Fruit fly (Drosophila melanogaster) whole organism, prepupa: ENCODE measurements around the gene Pfas.

Experiments
- Blimp-1 ChIP-seq: fragments of 200-800 bp; sonication (Bioruptor generic); optimal IDR thresholded peaks from 3 replicates; lab custom pipeline; 2017; ENCODE audit warnings: missing biosample characterization, missing genetic modification characterization, mild to moderate bottlenecking, moderate library complexity, missing genetic modification reagents
- CG10631 ChIP-seq: fragments of 200-800 bp; sonication (Bioruptor generic); optimal IDR thresholded peaks from 2 replicates; lab custom pipeline; 2016; ENCODE audit warnings: missing biosample characterization, missing genetic modification characterization
- CG10669 ChIP-seq: fragments of 200-800 bp; sonication (Bioruptor generic); optimal IDR thresholded peaks from 3 replicates; lab custom pipeline; 2018; ENCODE audit warnings: missing biosample characterization, mild to moderate bottlenecking, missing genetic modification characterization, moderate library complexity
- CG11294 ChIP-seq: fragments of 200-800 bp; sonication (Bioruptor generic); IDR thresholded peaks from 2 replicates; pipeline ENCODE4 v1.3.6; 2022; ENCODE audit warnings: missing biosample characterization, missing genetic modification characterization
- CG11762 ChIP-seq: fragments of 200-800 bp; sonication (Bioruptor generic); optimal IDR thresholded peaks from 3 replicates; lab custom pipeline; 2016; ENCODE audit warnings: missing biosample characterization, missing genetic modification characterization; ENCODE audit not compliant: insufficient read depth
- CG11902 ChIP-seq: fragments of 200-800 bp; sonication (Bioruptor generic); optimal IDR thresholded peaks from 3 replicates; lab custom pipeline; 2016; ENCODE audit warnings: missing biosample characterization, missing genetic modification characterization
- CG1621 ChIP-seq: fragments of 200-800 bp; sonication (Bioruptor generic); optimal IDR thresholded peaks from 3 replicates; lab custom pipeline; 2018; ENCODE audit warnings: missing biosample characterization, mild to moderate bottlenecking, missing genetic modification characterization
- CG16779 ChIP-seq: fragments of 200-800 bp; sonication (Bioruptor generic); optimal IDR thresholded peaks from 3 replicates; lab custom pipeline; 2017; ENCODE audit warnings: missing biosample characterization, mild to moderate bottlenecking, missing genetic modification characterization
- CG3032 ChIP-seq: fragments of 200-800 bp; optimal IDR thresholded peaks from 2 replicates; lab custom pipeline; 2019; ENCODE audit warnings: missing biosample characterization, mild to moderate bottlenecking, missing genetic modification characterization, moderate library complexity
- CG31627 ChIP-seq: fragments of 200-800 bp; sonication (Bioruptor generic); optimal IDR thresholded peaks from 3 replicates; lab custom pipeline; 2016; ENCODE audit warnings: missing biosample characterization, missing genetic modification characterization
- CG32006 ChIP-seq: fragments of 200-800 bp; sonication (Bioruptor generic); optimal IDR thresholded peaks from 3 replicates; lab custom pipeline; 2017; ENCODE audit warnings: missing biosample characterization, mild to moderate bottlenecking, missing genetic modification characterization
- CG34406 ChIP-seq: fragments of 200-800 bp; sonication (Bioruptor generic); optimal IDR thresholded peaks from 3 replicates; lab custom pipeline; 2016; ENCODE audit warnings: missing biosample characterization, missing genetic modification characterization
- CG3919 ChIP-seq: fragments of 200-800 bp; sonication (Bioruptor generic); optimal IDR thresholded peaks from 3 replicates; lab custom pipeline; 2016; ENCODE audit warnings: missing biosample characterization, missing genetic modification characterization
- CG6276 ChIP-seq: fragments of 200-800 bp; sonication (Bioruptor generic); optimal IDR thresholded peaks from 2 replicates; lab custom pipeline; 2017; ENCODE audit warnings: missing biosample characterization, mild to moderate bottlenecking, missing genetic modification characterization
- CG6792 ChIP-seq: fragments of 200-800 bp; sonication (Bioruptor generic); optimal IDR thresholded peaks from 3 replicates; lab custom pipeline; 2016; ENCODE audit warnings: missing biosample characterization, missing genetic modification characterization
- CG6808 ChIP-seq: fragments of 200-800 bp; sonication (Bioruptor generic); optimal IDR thresholded peaks from 3 replicates; lab custom pipeline; 2017; ENCODE audit warnings: missing biosample characterization, missing genetic modification characterization, mild to moderate bottlenecking, moderate library complexity, missing genetic modification reagents
- CG6854 ChIP-seq: fragments of 200-800 bp; sonication (Bioruptor generic); optimal IDR thresholded peaks from 2 replicates; lab custom pipeline; 2017; ENCODE audit warnings: missing biosample characterization, mild to moderate bottlenecking, missing genetic modification characterization
- CG7368 ChIP-seq: fragments of 200-800 bp; sonication (Bioruptor generic); optimal IDR thresholded peaks from 3 replicates; lab custom pipeline; 2016; ENCODE audit warnings: missing biosample characterization, missing genetic modification characterization
- CG8632 ChIP-seq: fragments of 200-800 bp; sonication (Bioruptor generic); optimal IDR thresholded peaks from 3 replicates; lab custom pipeline; 2016; ENCODE audit warnings: missing biosample characterization, missing genetic modification characterization
- CG9139 ChIP-seq: fragments of 200-800 bp; sonication (Bioruptor generic); optimal IDR thresholded peaks from 3 replicates; lab custom pipeline; 2017; ENCODE audit warnings: missing biosample characterization, mild to moderate bottlenecking, missing genetic modification characterization
- Eip75B ChIP-seq: fragments of 200-800 bp; sonication (Bioruptor generic); optimal IDR thresholded peaks from 3 replicates; lab custom pipeline; 2016; ENCODE audit warnings: missing biosample characterization, missing genetic modification characterization
- Eip78C ChIP-seq: fragments of 200-800 bp; sonication (Bioruptor generic); peaks from one replicate; lab custom pipeline; 2016; ENCODE audit warnings: missing biosample characterization, missing genetic modification characterization
- Ets21C ChIP-seq: fragments of 200-800 bp; sonication (Bioruptor generic); optimal IDR thresholded peaks from 3 replicates; lab custom pipeline; 2016; ENCODE audit warnings: missing biosample characterization, missing genetic modification characterization
- Ets96B ChIP-seq: fragments of 200-800 bp; optimal IDR thresholded peaks from 2 replicates; lab custom pipeline; 2019; ENCODE audit warnings: missing biosample characterization, mild to moderate bottlenecking, missing genetic modification characterization, moderate library complexity
- Gug ChIP-seq: fragments of 200-800 bp; sonication (Bioruptor generic); IDR thresholded peaks from 2 replicates; pipeline ENCODE4 v1.3.6; 2022; ENCODE audit warnings: missing biosample characterization, missing genetic modification characterization
- Hr39 ChIP-seq: fragments of 200-800 bp; sonication (Bioruptor generic); optimal IDR thresholded peaks from 2 replicates; lab custom pipeline; 2016; ENCODE audit warnings: missing biosample characterization, missing genetic modification characterization
- Hr4 ChIP-seq: fragments of 200-800 bp; sonication (Bioruptor generic); optimal IDR thresholded peaks from 3 replicates; lab custom pipeline; 2016; ENCODE audit warnings: missing biosample characterization, missing genetic modification characterization
- Lpt ChIP-seq: fragments of 200-800 bp; sonication (Bioruptor generic); optimal IDR thresholded peaks from 3 replicates; lab custom pipeline; 2016; ENCODE audit warnings: missing biosample characterization, missing genetic modification characterization
- OdsH ChIP-seq: fragments of 200-800 bp; sonication (Bioruptor generic); optimal IDR thresholded peaks from 3 replicates; lab custom pipeline; 2016; ENCODE audit warnings: missing biosample characterization, missing genetic modification characterization
- Smox ChIP-seq: fragments of 200-800 bp; sonication (Bioruptor generic); optimal IDR thresholded peaks from 3 replicates; lab custom pipeline; 2016; ENCODE audit warnings: missing biosample characterization, missing genetic modification characterization
- Sox102F ChIP-seq: fragments of 200-800 bp; sonication (Bioruptor generic); optimal IDR thresholded peaks from 2 replicates; lab custom pipeline; 2016; ENCODE audit warnings: missing biosample characterization, mild to moderate bottlenecking, missing genetic modification characterization
- Sox14 ChIP-seq: fragments of 200-800 bp; sonication (Bioruptor generic); optimal IDR thresholded peaks from 3 replicates; lab custom pipeline; 2016; ENCODE audit warnings: missing biosample characterization, missing genetic modification characterization
- Sox15 ChIP-seq: fragments of 200-800 bp; sonication (Bioruptor generic); optimal IDR thresholded peaks from 3 replicates; lab custom pipeline; 2016; ENCODE audit warnings: missing biosample characterization, missing genetic modification characterization
- achi ChIP-seq: fragments of 200-800 bp; sonication (Bioruptor generic); optimal IDR thresholded peaks from 3 replicates; lab custom pipeline; 2016; ENCODE audit warnings: missing biosample characterization, missing genetic modification characterization
- acj6 ChIP-seq: fragments of 200-800 bp; sonication (Bioruptor generic); optimal IDR thresholded peaks from 3 replicates; lab custom pipeline; 2016; ENCODE audit warnings: missing biosample characterization, missing genetic modification characterization
- cyc ChIP-seq: fragments of 200-800 bp; sonication (Bioruptor generic); optimal IDR thresholded peaks from 3 replicates; lab custom pipeline; 2016; ENCODE audit warnings: missing biosample characterization, missing genetic modification characterization
- eg ChIP-seq: fragments of 200-800 bp; sonication (Bioruptor generic); IDR thresholded peaks from 3 replicates; pipeline ENCODE4 v1.3.6; 2022; ENCODE audit warnings: missing biosample characterization, missing genetic modification characterization
- esn ChIP-seq: fragments of 200-800 bp; sonication (Bioruptor generic); optimal IDR thresholded peaks from 2 replicates; lab custom pipeline; 2016; ENCODE audit warnings: missing biosample characterization, mild to moderate bottlenecking, missing genetic modification characterization, moderate library complexity
- fd59A ChIP-seq: fragments of 200-800 bp; sonication (Bioruptor generic); optimal IDR thresholded peaks from 2 replicates; lab custom pipeline; 2017; ENCODE audit warnings: missing biosample characterization, mild to moderate bottlenecking, missing genetic modification characterization, missing genetic modification reagents
- fd85E ChIP-seq: fragments of 200-800 bp; sonication (Bioruptor generic); optimal IDR thresholded peaks from 3 replicates; lab custom pipeline; 2016; ENCODE audit warnings: missing biosample characterization, missing genetic modification characterization
- fkh ChIP-seq: fragments of 200-800 bp; sonication (Bioruptor generic); optimal IDR thresholded peaks from 3 replicates; lab custom pipeline; 2017; ENCODE audit warnings: missing biosample characterization, mild to moderate bottlenecking, missing genetic modification characterization, moderate library complexity
- net ChIP-seq: fragments of 200-800 bp; sonication (Bioruptor generic); optimal IDR thresholded peaks from 3 replicates; lab custom pipeline; 2016; ENCODE audit warnings: missing biosample characterization, missing genetic modification characterization
- salr ChIP-seq, 2 experiments: fragments of 200-800 bp; sonication (Bioruptor generic); optimal IDR thresholded peaks; 3 replicates each; lab custom pipeline; 2016 to 2018; ENCODE audit warnings: missing biosample characterization in 2 of 2, missing genetic modification characterization in 2 of 2, mild to moderate bottlenecking in 1 of 2
- topi ChIP-seq: fragments of 200-800 bp; sonication (Bioruptor generic); optimal IDR thresholded peaks from 3 replicates; lab custom pipeline; 2016; ENCODE audit warnings: missing biosample characterization, missing genetic modification characterization
- vri ChIP-seq: fragments of 200-800 bp; sonication (Bioruptor generic); optimal IDR thresholded peaks from 3 replicates; lab custom pipeline; 2016; ENCODE audit warnings: missing biosample characterization, mild to moderate bottlenecking, missing genetic modification characterization

Gene Pfas

DNA sequence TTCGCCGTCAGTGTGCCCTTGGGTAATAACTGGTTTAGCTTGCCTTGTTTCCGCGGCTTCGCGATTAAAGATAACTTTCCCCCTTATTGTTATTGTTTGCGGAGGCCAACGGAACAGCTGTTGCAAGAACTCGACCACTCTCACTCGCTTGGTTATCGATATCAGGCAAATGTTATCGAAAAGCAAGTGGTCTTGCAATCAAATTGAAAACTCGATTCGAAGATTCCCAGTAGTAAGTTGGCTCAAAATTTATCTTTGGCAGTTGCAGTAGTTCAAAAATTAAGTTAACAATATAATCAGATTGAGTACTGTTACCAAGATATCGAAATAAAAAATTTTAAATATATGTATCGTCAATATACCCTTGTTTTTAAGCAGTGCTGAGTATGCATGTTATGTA is 20.0 kb upstream of the Pfas start, which contains the start of the genes Fbw5 and CG9147 (continued):
- peak; percentile 100 for TF ChIP-seq cyc (GFP tag; lab: Kevin White, UChicago)
- peak; percentile 96 for TF ChIP-seq fkh (GFP tag; lab: Kevin White, UChicago)
- TF ChIP-seq CG9139 (GFP tag; lab: Kevin White, UChicago): peak; percentile 99
- peak; percentile 99 for TF ChIP-seq Blimp-1 (GFP tag; lab: Kevin White, UChicago)
- TF ChIP-seq CG11294 (GFP tag; lab: Robert Waterston, UW): peak; percentile 99
- TF ChIP-seq CG6854 (GFP tag; lab: Kevin White, UChicago): peak; percentile 99
- TF ChIP-seq esn: peak; percentile 100
- TF ChIP-seq CG32006 (GFP tag; lab: Kevin White, UChicago): peak; percentile 100
- TF ChIP-seq CG16779 (tag; lab: Kevin White, UChicago): peak; percentile 99
- peak; percentile 100 for TF ChIP-seq CG31627 (GFP tag; lab: Kevin White, UChicago)
- peak; percentile 100 for TF ChIP-seq CG8632 (GFP tag; lab: Kevin White, UChicago)
- peak; percentile 100 for TF ChIP-seq CG6792 (GFP tag; lab: Kevin White, UChicago)
- peak; percentile 100 for TF ChIP-seq Sox102F (GFP tag; lab: Kevin White, UChicago)
- peak; percentile 99 for TF ChIP-seq Gug (GFP tag; lab: Robert Waterston, UW)
- TF ChIP-seq vri (GFP tag; lab: Kevin White, UChicago): peak; percentile 100
- TF ChIP-seq acj6: peak; percentile 100
- TF ChIP-seq salr (GFP tag; optimal IDR thresholded peaks at IDR 0.05; lab: Kevin White, UChicago): peak; percentile 100
- peak; percentile 100 for TF ChIP-seq Eip75B (GFP tag; lab: Kevin White, UChicago)
- peak; percentile 100 for TF ChIP-seq Hr4 (GFP tag; lab: Kevin White, UChicago)
- peak; percentile 100 for TF ChIP-seq net (GFP tag; lab: Kevin White, UChicago)
- peak; percentile 100 for TF ChIP-seq Hr39
- TF ChIP-seq Ets21C (GFP tag; lab: Kevin White, UChicago): peak; percentile 99
- TF ChIP-seq CG10669: peak; percentile 100
- peak; percentile 99 for TF ChIP-seq Lpt (GFP tag; lab: Kevin White, UChicago)
- TF ChIP-seq CG6808: peak; percentile 97
- peak; percentile 100 for TF ChIP-seq OdsH (GFP tag; lab: Kevin White, UChicago)
- TF ChIP-seq Ets96B: peak; percentile 100
- peak; percentile 100 for TF ChIP-seq topi (GFP tag; lab: Kevin White, UChicago)
- TF ChIP-seq eg (GFP tag; lab: Robert Waterston, UW): peak; percentile 100
- peak; percentile 99 for TF ChIP-seq CG11902 (GFP tag; lab: Kevin White, UChicago)

DNA sequence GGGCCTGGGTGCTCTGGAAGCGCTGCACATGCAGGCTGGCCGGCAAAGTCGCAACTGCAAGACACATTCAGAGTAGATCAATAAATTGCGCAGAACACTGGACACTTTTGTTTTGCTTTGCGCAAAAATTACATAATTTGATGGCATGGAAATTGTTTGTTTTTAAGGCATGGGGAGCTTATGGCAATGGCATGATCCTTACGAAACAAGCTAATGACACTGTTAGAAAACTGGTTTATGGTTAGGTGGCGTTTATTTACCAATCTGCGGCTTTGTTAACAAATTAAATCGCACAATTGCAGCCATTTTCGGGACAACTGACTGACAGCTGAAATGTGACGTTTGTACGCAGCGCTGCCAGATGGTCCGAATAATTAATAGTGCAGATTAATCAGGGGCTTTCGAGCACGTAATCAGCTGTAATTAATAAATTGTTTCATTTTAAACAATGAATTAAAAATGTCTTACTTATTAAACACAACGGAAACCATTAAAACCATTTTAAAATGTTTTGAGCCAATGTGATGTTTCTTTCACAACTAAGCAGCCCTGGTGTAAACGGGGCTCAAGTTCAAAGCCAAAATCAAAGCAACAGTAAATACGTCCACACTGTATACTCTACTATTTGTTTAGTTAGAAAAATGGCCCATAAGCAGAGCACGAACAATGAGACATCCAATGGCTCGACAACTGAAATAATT is 16.7 kb upstream of the Pfas start, which contains the start of the genes ND-51 and CG13994:
ND-51 (minus strand) TSS at position 376 of the 701 bp plus-strand sequence.
CG13994 (plus strand) TSS at position 608 of the 701 bp plus-strand sequence.
- TF ChIP-seq Hr39 (peak; percentile 85), CG6808 (peak; percentile 51), esn (peak; percentile 73), eg (GFP tag; lab: Robert Waterston, UW) (peak; percentile 79), CG7368 (GFP tag; lab: Kevin White, UChicago) (no peak), cyc (GFP tag; lab: Kevin White, UChicago) (peak; percentile 81), fd59A (GFP tag; lab: Kevin White, UChicago) (peak; percentile 33), CG8632 (GFP tag; lab: Kevin White, UChicago) (peak; percentile 45), achi (peak; percentile 100), CG31627 (GFP tag; lab: Kevin White, UChicago) (peak; percentile 85), CG10669 (no peak), CG34406 (GFP tag; lab: Kevin White, UChicago) (peak; percentile 69), CG3032 (peak; percentile 75), CG16779 (tag; lab: Kevin White, UChicago) (no peak), Sox15 (GFP tag; lab: Kevin White, UChicago) (peak; percentile 64), CG32006 (GFP tag; lab: Kevin White, UChicago) (peak; percentile 74), fkh (GFP tag; lab: Kevin White, UChicago) (peak; percentile 98), CG6276 (GFP tag; lab: Kevin White, UChicago) (no peak), Eip78C (GFP tag; lab: Kevin White, UChicago) (peak; percentile 91), CG3919 (GFP tag; lab: Kevin White, UChicago) (peak; percentile 79), fd85E (GFP tag; lab: Kevin White, UChicago) (no peak), Smox (peak; percentile 70), CG11902 (GFP tag; lab: Kevin White, UChicago) (peak; percentile 61), acj6 (peak; percentile 78), CG1621 (tag; lab: Kevin White, UChicago) (peak; percentile 62), Ets96B (peak; percentile 65), CG11762 (GFP tag; lab: Kevin White, UChicago) (peak; percentile 35), Lpt (GFP tag; lab: Kevin White, UChicago) (no peak), topi (GFP tag; lab: Kevin White, UChicago) (peak; percentile 73), net (GFP tag; lab: Kevin White, UChicago) (no peak), Sox14 (GFP tag; lab: Kevin White, UChicago) (peak; percentile 88), CG10631 (GFP tag; lab: Kevin White, UChicago) (peak; percentile 67)
